Worm (Caenorhabditis elegans) whole organism, young adult: ENCODE results near the gene F18A12.7.

ENCODE experiments used
- C17E4.6 ChIP-seq: fragments of 200-800 bp; sonication (Bioruptor generic); IDR thresholded peaks from 2 replicates; pipeline ENCODE4 v1.3.6; 2022; ENCODE audit warnings: missing genetic modification reagents, missing genetic modification characterization, missing compliant biosample characterization
- D2030.7 ChIP-seq: fragments of 200-800 bp; sonication (Bioruptor generic); IDR thresholded peaks from 2 replicates; pipeline ENCODE4 v1.3.6; 2022; ENCODE audit warnings: missing genetic modification reagents, missing genetic modification characterization, missing compliant biosample characterization
- Y56A3A.18 ChIP-seq: fragments of 200-800 bp; sonication (Bioruptor generic); IDR thresholded peaks from 2 replicates; pipeline ENCODE4 v1.3.6; 2022; ENCODE audit warnings: missing genetic modification reagents, missing genetic modification characterization, missing compliant biosample characterization
- Y67H2A.10 ChIP-seq: fragments of 200-800 bp; sonication (Bioruptor generic); conservative IDR thresholded peaks from 2 replicates; pipeline ENCODE4 v1.3.6; 2022; ENCODE audit warnings: missing genetic modification reagents, missing genetic modification characterization, missing compliant biosample characterization
- Y79H2A.3 ChIP-seq: fragments of 200-800 bp; sonication (Bioruptor generic); conservative IDR thresholded peaks from 2 replicates; pipeline ENCODE4 v1.3.6; 2022; ENCODE audit warnings: missing genetic modification reagents, missing genetic modification characterization, missing compliant biosample characterization
- ZK185.1 ChIP-seq: sonication (generic microtip); optimal IDR thresholded peaks from 2 replicates; lab custom pipeline; 2016; ENCODE audit warnings: mild to moderate bottlenecking, missing genetic modification characterization, missing compliant biosample characterization; ENCODE audit not compliant: poor library complexity, severe bottlenecking
- akir-1 ChIP-seq: fragments of 200-800 bp; sonication (Bioruptor generic); optimal IDR thresholded peaks from 2 replicates; lab custom pipeline; 2018; ENCODE audit warnings: mild to moderate bottlenecking, missing genetic modification characterization, moderate library complexity, missing compliant biosample characterization
- ama-1 ChIP-seq, 3 experiments: fragments of 150-350 bp in 1 of 3; sonication (generic microtip) in 2 of 3; optimal IDR thresholded peaks; 2 replicates each; lab custom pipeline; 2014 to 2018; ENCODE audit warnings: missing biosample characterization in 2 of 3, missing genetic modification characterization in 2 of 3, missing genetic modification reagents in 2 of 3
- atf-7 ChIP-seq: sonication (generic microtip); optimal IDR thresholded peaks from 2 replicates; lab custom pipeline; 2017; ENCODE audit warnings: mild to moderate bottlenecking, missing genetic modification characterization, missing compliant biosample characterization
- attf-5 ChIP-seq: fragments of 200-800 bp; sonication (Bioruptor generic); optimal IDR thresholded peaks from 2 replicates; lab custom pipeline; 2018; ENCODE audit warnings: mild to moderate bottlenecking, missing genetic modification characterization, missing compliant biosample characterization
- ccch-3 ChIP-seq: fragments of 200-800 bp; sonication (Bioruptor generic); optimal IDR thresholded peaks from 2 replicates; lab custom pipeline; 2018; ENCODE audit warnings: mild to moderate bottlenecking, missing genetic modification characterization, missing compliant biosample characterization
- cebp-1 ChIP-seq, 2 experiments: fragments of 200-800 bp in 1 of 2; sonication (Bioruptor generic) in 1 of 2; sonication (generic microtip) in 1 of 2; IDR thresholded peaks in 1 of 2; optimal IDR thresholded peaks in 1 of 2; 2 replicates each; pipeline versions ENCODE4 v1.3.6 to Lab custom; 2017 to 2022; ENCODE audit warnings: missing compliant biosample characterization in 2 of 2, missing genetic modification characterization in 2 of 2, mild to moderate bottlenecking in 1 of 2, missing genetic modification reagents in 1 of 2, moderate library complexity in 1 of 2
- cebp-2 ChIP-seq: fragments of 200-800 bp; sonication (Bioruptor generic); IDR thresholded peaks from 2 replicates; pipeline ENCODE4 v1.3.6; 2022; ENCODE audit warnings: missing genetic modification characterization, missing compliant biosample characterization
- ceh-91 ChIP-seq: fragments of 200-800 bp; sonication (Bioruptor generic); IDR thresholded peaks from 2 replicates; pipeline ENCODE4 v1.3.6; 2022; ENCODE audit warnings: missing genetic modification reagents, missing genetic modification characterization, missing compliant biosample characterization
- die-1 ChIP-seq: sonication (generic microtip); optimal IDR thresholded peaks from 2 replicates; lab custom pipeline; 2016; ENCODE audit warnings: missing genotype, mild to moderate bottlenecking, missing genetic modification characterization, missing compliant biosample characterization
- dpff-1 ChIP-seq: sonication (generic microtip); optimal IDR thresholded peaks from 2 replicates; lab custom pipeline; 2017; ENCODE audit warnings: mild to moderate bottlenecking, missing genetic modification characterization, missing compliant biosample characterization
- dpl-1 ChIP-seq: fragments of 150-350 bp; optimal IDR thresholded peaks from 2 replicates; lab custom pipeline; 2014; ENCODE audit warnings: missing biosample characterization, missing genetic modification reagents, missing genetic modification characterization
- efl-1 ChIP-seq: fragments of 150-350 bp; optimal IDR thresholded peaks from 2 replicates; lab custom pipeline; 2014; ENCODE audit warnings: missing biosample characterization, missing genetic modification reagents, missing genetic modification characterization
- gei-17 ChIP-seq: fragments of 200-800 bp; sonication (Bioruptor generic); optimal IDR thresholded peaks from 2 replicates; lab custom pipeline; 2018; ENCODE audit warnings: mild to moderate bottlenecking, missing genetic modification characterization, missing compliant biosample characterization
- him-1 ChIP-seq: sonication (generic microtip); optimal IDR thresholded peaks from 2 replicates; lab custom pipeline; 2016; ENCODE audit warnings: missing genotype, missing genetic modification reagents, missing genetic modification characterization, missing compliant biosample characterization
- hlh-12 ChIP-seq: sonication (generic microtip); optimal IDR thresholded peaks from 2 replicates; lab custom pipeline; 2016; ENCODE audit warnings: missing genetic modification characterization, missing compliant biosample characterization
- hmg-1.2 ChIP-seq: fragments of 200-800 bp; sonication (Bioruptor generic); IDR thresholded peaks from 2 replicates; pipeline ENCODE4 v1.3.6; 2022; ENCODE audit warnings: missing genetic modification reagents, missing genetic modification characterization, missing compliant biosample characterization
- hmg-20 ChIP-seq: fragments of 200-800 bp; sonication (Bioruptor generic); IDR thresholded peaks from 2 replicates; pipeline ENCODE4 v1.3.6; 2022; ENCODE audit warnings: missing genetic modification reagents, missing genetic modification characterization, missing compliant biosample characterization
- lin-26 ChIP-seq: fragments of 200-800 bp; sonication (Bioruptor generic); IDR thresholded peaks from 2 replicates; pipeline ENCODE4 v1.3.6; 2022; ENCODE audit warnings: missing genetic modification reagents, missing genetic modification characterization, missing compliant biosample characterization
- lin-35 ChIP-seq, 3 experiments: fragments of 150-350 bp in 2 of 3; sonication (generic microtip) in 1 of 3; optimal IDR thresholded peaks; 2 replicates each; lab custom pipeline; 2014 to 2018; ENCODE audit warnings: missing biosample characterization in 3 of 3, missing genetic modification characterization in 3 of 3, missing genetic modification reagents in 3 of 3
- lin-40 ChIP-seq: sonication (generic microtip); optimal IDR thresholded peaks from 2 replicates; lab custom pipeline; 2016; ENCODE audit warnings: missing genetic modification characterization, mild to moderate bottlenecking, missing compliant biosample characterization, missing genotype, missing genetic modification reagents
- lir-1 ChIP-seq: fragments of 200-800 bp; sonication (Bioruptor generic); conservative IDR thresholded peaks from 2 replicates; pipeline ENCODE4 v1.3.6; 2022; ENCODE audit warnings: missing genetic modification reagents, missing genetic modification characterization, missing compliant biosample characterization
- lsl-1 ChIP-seq: fragments of 200-800 bp; sonication (Bioruptor generic); optimal IDR thresholded peaks from 2 replicates; lab custom pipeline; 2018; ENCODE audit warnings: mild to moderate bottlenecking, missing genetic modification characterization, moderate library complexity, missing compliant biosample characterization
- madf-3 ChIP-seq: fragments of 200-800 bp; sonication (Bioruptor generic); IDR thresholded peaks from 2 replicates; pipeline ENCODE4 v1.3.6; 2022; ENCODE audit warnings: missing genetic modification reagents, missing genetic modification characterization, missing compliant biosample characterization
- madf-8 ChIP-seq: fragments of 200-800 bp; sonication (Bioruptor generic); conservative IDR thresholded peaks from 2 replicates; pipeline ENCODE4 v1.3.6; 2022; ENCODE audit warnings: missing genetic modification reagents, missing genetic modification characterization, missing compliant biosample characterization
- mel-28 ChIP-seq: sonication (generic microtip); optimal IDR thresholded peaks from 2 replicates; lab custom pipeline; 2016; ENCODE audit warnings: borderline replicate concordance, mild to moderate bottlenecking, missing genetic modification characterization, missing compliant biosample characterization
- mes-4 ChIP-seq: sonication (generic microtip); optimal IDR thresholded peaks from 2 replicates; lab custom pipeline; 2016; ENCODE audit warnings: missing genotype, missing genetic modification characterization, missing compliant biosample characterization
- nfya-1 ChIP-seq: sonication (generic microtip); optimal IDR thresholded peaks from 2 replicates; lab custom pipeline; 2017; ENCODE audit warnings: antibody characterized with exemption, missing compliant biosample characterization, missing genetic modification characterization, borderline replicate concordance; ENCODE audit not compliant: insufficient read depth
- nfya-2 ChIP-seq: fragments of 200-800 bp; sonication (Bioruptor generic); IDR thresholded peaks from 2 replicates; pipeline ENCODE4 v1.3.6; 2022; ENCODE audit warnings: missing genetic modification reagents, missing genetic modification characterization, missing compliant biosample characterization
- rcor-1 ChIP-seq: fragments of 200-800 bp; sonication (Bioruptor generic); IDR thresholded peaks from 2 replicates; pipeline ENCODE4 v1.3.6; 2022; ENCODE audit warnings: missing genetic modification reagents, missing genetic modification characterization, missing compliant biosample characterization
- snpc-3.4 ChIP-seq: sonication (generic microtip); optimal IDR thresholded peaks from 2 replicates; lab custom pipeline; 2017; ENCODE audit warnings: missing genetic modification characterization, mild to moderate bottlenecking, missing compliant biosample characterization, antibody characterized with exemption, moderate library complexity, missing genotype, missing genetic modification reagents
- snpc-4 ChIP-seq, 5 experiments: fragments of 150-350 bp in 1 of 5; sonication (generic microtip) in 4 of 5; optimal IDR thresholded peaks; 2 replicates each; lab custom pipeline; 2014 to 2018; ENCODE audit warnings: missing genetic modification characterization in 5 of 5, missing biosample characterization in 3 of 5, antibody characterized with exemption in 2 of 5, mild to moderate bottlenecking in 2 of 5, missing compliant biosample characterization in 2 of 5, missing genotype in 2 of 5, moderate library complexity in 2 of 5, missing genetic modification reagents in 1 of 5
- unc-130 ChIP-seq: sonication (generic microtip); optimal IDR thresholded peaks from 2 replicates; lab custom pipeline; 2016; ENCODE audit warnings: missing genetic modification reagents, missing genetic modification characterization, missing compliant biosample characterization
- unc-62 ChIP-seq: fragments of 150-350 bp; optimal IDR thresholded peaks from 2 replicates; lab custom pipeline; 2014; ENCODE audit warnings: missing biosample characterization, missing genetic modification reagents, missing genetic modification characterization
- ztf-18 ChIP-seq: sonication (generic microtip); optimal IDR thresholded peaks from 2 replicates; lab custom pipeline; 2016; ENCODE audit warnings: missing genotype, mild to moderate bottlenecking, missing genetic modification characterization, missing compliant biosample characterization
- ztf-25 ChIP-seq: fragments of 200-800 bp; sonication (Bioruptor generic); IDR thresholded peaks from 2 replicates; pipeline ENCODE4 v1.3.6; 2022; ENCODE audit warnings: missing genetic modification reagents, missing genetic modification characterization, missing compliant biosample characterization
- ztf-3 ChIP-seq: fragments of 200-800 bp; sonication (Bioruptor generic); optimal IDR thresholded peaks from 2 replicates; lab custom pipeline; 2018; ENCODE audit warnings: mild to moderate bottlenecking, missing genetic modification characterization, missing compliant biosample characterization

F18A12.7 gene

DNA sequence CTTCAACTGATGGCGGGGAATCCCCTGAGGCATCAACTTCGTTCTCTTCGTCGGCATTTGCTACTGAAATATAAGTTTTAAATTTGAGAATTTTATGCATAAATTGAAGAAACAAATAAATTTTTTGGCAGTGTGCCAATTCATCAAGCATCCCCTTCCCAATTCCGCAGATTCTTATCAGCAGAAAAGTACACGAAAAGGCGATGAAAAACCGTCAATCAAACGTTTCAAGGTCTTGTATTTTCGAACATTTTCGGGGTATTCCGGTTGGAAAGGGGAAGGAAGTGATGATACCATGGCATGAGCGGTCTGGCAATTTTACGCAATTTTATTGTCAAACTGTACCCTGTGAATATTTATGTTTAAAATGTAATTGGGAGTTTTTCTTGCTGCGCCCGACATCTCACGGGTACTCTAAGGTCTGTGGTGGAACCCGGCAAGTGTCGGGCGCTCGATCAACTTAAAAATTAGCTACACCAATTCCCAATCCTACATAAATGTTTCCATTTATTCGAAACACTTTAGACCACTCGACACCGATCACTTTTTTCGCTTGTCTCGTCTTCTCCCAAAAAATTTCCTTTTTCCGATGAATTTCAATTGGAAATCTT lies 20.7 kb upstream of the F18A12.7 start (continued):
- TF ChIP-seq snpc-4 (GFP tag; optimal IDR thresholded peaks at IDR 0.05; lab: Kevin White, UChicago) (no peak), snpc-4 (tag; optimal IDR thresholded peaks at IDR 0.05; lab: Kevin White, UChicago) (peak; percentile 3 to 75 (median 58))

ce11 chrII:3429400-3429799 lies 15.1 kb upstream of the F18A12.7 start, which contains the start of gene C16C8.18:
TSS of gene C16C8.18 (plus strand) at chrII:3429700.
- no peak for TF ChIP-seq dpff-1
- TF ChIP-seq gei-17: no peak
- no peak for TF ChIP-seq madf-8 (GFP tag; lab: Robert Waterston, UW)
- no peak for TF ChIP-seq akir-1
- no peak for TF ChIP-seq D2030.7 (GFP tag; lab: Robert Waterston, UW)
- no peak for TF ChIP-seq him-1 (tag; lab: Kevin White, UChicago)
- no peak for TF ChIP-seq lsl-1 (GFP tag; lab: Kevin White, UChicago)
- TF ChIP-seq Y56A3A.18 (GFP tag; lab: Robert Waterston, UW): no peak
- no peak for TF ChIP-seq madf-3
- no peak for TF ChIP-seq mes-4 (tag; lab: Kevin White, UChicago)
- TF ChIP-seq ztf-3 (GFP tag; lab: Kevin White, UChicago): no peak
- TF ChIP-seq die-1 (tag; lab: Kevin White, UChicago): no peak
- TF ChIP-seq unc-62: no peak
- no peak for TF ChIP-seq ceh-91 (GFP tag; lab: Robert Waterston, UW)
- no peak for TF ChIP-seq Y67H2A.10 (GFP tag; lab: Robert Waterston, UW)
- no peak for TF ChIP-seq ama-1 (optimal IDR thresholded peaks at IDR 0.05; lab: Kevin White, UChicago)
- no peak for TF ChIP-seq ama-1 (GFP tag; optimal IDR thresholded peaks at IDR 0.05; lab: Kevin White, UChicago)
- TF ChIP-seq Y79H2A.3 (GFP tag; lab: Robert Waterston, UW): no peak
- TF ChIP-seq cebp-2 (GFP tag; lab: Robert Waterston, UW): no peak
- no peak for TF ChIP-seq lir-1 (GFP tag; lab: Robert Waterston, UW)
- TF ChIP-seq efl-1 (GFP tag; lab: Kevin White, UChicago): no peak

DNA sequence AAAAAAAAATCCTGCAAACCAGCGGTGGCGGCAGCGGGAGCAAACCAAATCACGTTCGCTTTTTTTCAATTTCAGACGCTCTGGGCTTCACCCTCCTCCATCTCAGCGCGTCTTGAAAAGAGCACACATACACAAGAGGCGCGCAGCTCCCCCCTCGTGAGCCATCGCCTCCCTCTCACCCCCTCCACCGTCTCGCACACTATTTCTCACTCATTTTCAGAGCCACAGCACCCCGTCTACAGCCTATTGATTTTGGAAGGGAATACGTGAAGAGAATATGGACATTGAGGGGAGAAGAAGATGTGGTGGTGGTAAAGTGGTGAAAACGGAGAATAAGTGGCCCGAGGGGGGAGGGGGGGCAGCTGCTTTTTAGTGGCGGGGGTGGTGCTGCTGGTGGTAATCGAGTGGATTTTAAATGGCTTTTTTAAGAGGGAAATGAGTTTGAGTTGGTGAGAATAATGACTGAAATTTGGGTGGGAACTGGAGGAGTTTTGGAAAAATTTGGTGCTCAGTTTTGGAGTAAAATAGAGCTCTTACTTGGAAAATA lies 13.9 kb upstream of the F18A12.7 start:
- TF ChIP-seq nfya-1 (tag; lab: Kevin White, UChicago): no peak
- no peak for TF ChIP-seq rcor-1
- no peak for TF ChIP-seq ccch-3 (GFP tag; lab: Kevin White, UChicago)
- TF ChIP-seq attf-5 (GFP tag; lab: Kevin White, UChicago): peak; percentile 34
- TF ChIP-seq nfya-2 (GFP tag; lab: Robert Waterston, UW): no peak
- TF ChIP-seq die-1 (tag; lab: Kevin White, UChicago): no peak
- TF ChIP-seq dpl-1 (GFP tag; lab: Kevin White, UChicago): no peak
- TF ChIP-seq ztf-25 (GFP tag; lab: Robert Waterston, UW): no peak
- no peak for TF ChIP-seq ztf-18 (tag; lab: Kevin White, UChicago)
- no peak for TF ChIP-seq hlh-12 (tag; lab: Kevin White, UChicago)
- TF ChIP-seq him-1 (tag; lab: Kevin White, UChicago): no peak
- no peak for TF ChIP-seq mel-28 (tag; lab: Kevin White, UChicago)
- peak; percentile 55; the same call in 1 of the 2 replicates for TF ChIP-seq hmg-1.2 (GFP tag; lab: Robert Waterston, UW)
- no peak for TF ChIP-seq ZK185.1 (tag; lab: Kevin White, UChicago)
- no peak for TF ChIP-seq hmg-20 (GFP tag; lab: Robert Waterston, UW)
- TF ChIP-seq madf-3: no peak
- TF ChIP-seq lsl-1 (GFP tag; lab: Kevin White, UChicago): no peak
- no peak for TF ChIP-seq lin-40 (tag; lab: Kevin White, UChicago)
- no peak for TF ChIP-seq cebp-1 (GFP tag; IDR thresholded peaks at IDR 0.05; lab: Robert Waterston, UW)
- peak; percentile 29 for TF ChIP-seq cebp-1 (tag; optimal IDR thresholded peaks at IDR 0.05; lab: Kevin White, UChicago)
- no peak for TF ChIP-seq Y67H2A.10 (GFP tag; lab: Robert Waterston, UW)
- no peak for TF ChIP-seq dpff-1
- TF ChIP-seq lir-1 (GFP tag; lab: Robert Waterston, UW): no peak
- TF ChIP-seq C17E4.6 (GFP tag; lab: Robert Waterston, UW): no peak
- TF ChIP-seq atf-7 (tag; lab: Kevin White, UChicago): no peak
- TF ChIP-seq lin-26 (GFP tag; lab: Robert Waterston, UW): no peak
- TF ChIP-seq snpc-3.4 (tag; lab: Kevin White, UChicago): no peak
- TF ChIP-seq unc-130 (GFP tag; lab: Kevin White, UChicago): no peak
- TF ChIP-seq lin-35 (GFP tag; optimal IDR thresholded peaks at IDR 0.05; lab: Kevin White, UChicago): no peak
